Worm (Caenorhabditis elegans): ENCODE measurements around the gene aexr-1.

Gene aexr-1

ce11 chrX:6598732-6599131 lies 36.3 kb downstream of the aexr-1 start, which contains the start of gene hic-1:
TSS of gene hic-1 (minus strand) at chrX:6598832.
- TF ChIP-seq tra-4 (tag; optimal IDR thresholded peaks at IDR 0.05), result no peak
- no peak for TF ChIP-seq flt-1 (GFP tag; IDR thresholded peaks at IDR 0.05)
- no peak for TF ChIP-seq tbx-11 (GFP tag; IDR thresholded peaks at IDR 0.05)
- TF ChIP-seq sea-1 (GFP tag; conservative IDR thresholded peaks at IDR 0.05), result no peak
- no peak for TF ChIP-seq tbx-37 (GFP tag; conservative IDR thresholded peaks at IDR 0.05)
- TF ChIP-seq pes-1 (GFP tag; IDR thresholded peaks at IDR 0.05), result no peak
- no peak for TF ChIP-seq ceh-36 (tag; optimal IDR thresholded peaks at IDR 0.05)
- TF ChIP-seq aly-1 (tag; optimal IDR thresholded peaks at IDR 0.05), result no peak
- TF ChIP-seq F13C5.2 (tag; optimal IDR thresholded peaks at IDR 0.05), result no peak
- TF ChIP-seq ama-1 (optimal IDR thresholded peaks at IDR 0.05), result no peak
- no peak for TF ChIP-seq scrt-1 (GFP tag; IDR thresholded peaks at IDR 0.05)
- TF ChIP-seq B0310.2 (tag; optimal IDR thresholded peaks at IDR 0.05), result no peak

ce11 chrX:6597089-6597488 lies 38.0 kb downstream of the aexr-1 start, which contains the start of gene ttr-6:
TSS of gene ttr-6 (minus strand) at chrX:6597121.
- TF ChIP-seq sea-1 (GFP tag; conservative IDR thresholded peaks at IDR 0.05) (no peak), tbx-37 (GFP tag; conservative IDR thresholded peaks at IDR 0.05) (no peak), aly-1 (tag; optimal IDR thresholded peaks at IDR 0.05) (no peak), scrt-1 (GFP tag; IDR thresholded peaks at IDR 0.05) (no peak), hnd-1 (tag; optimal IDR thresholded peaks at IDR 0.05) (no peak)

ce11 chrX:6593178-6593786 lies 41.8 kb downstream of the aexr-1 start:
- peak; percentile 71 for TF ChIP-seq ceh-13 (GFP tag; optimal IDR thresholded peaks at IDR 0.05)
- TF ChIP-seq aly-1 (tag; optimal IDR thresholded peaks at IDR 0.05), result peak; percentile 94
- TF ChIP-seq tra-4 (tag; optimal IDR thresholded peaks at IDR 0.05), result peak; percentile 39
- no peak for TF ChIP-seq hmg-4 (GFP tag; optimal IDR thresholded peaks at IDR 0.05)
- peak; percentile 84 for TF ChIP-seq ceh-36 (tag; optimal IDR thresholded peaks at IDR 0.05)
- TF ChIP-seq hmbx-1 (tag; optimal IDR thresholded peaks at IDR 0.05), result peak; percentile 59
- TF ChIP-seq pes-1 (GFP tag; IDR thresholded peaks at IDR 0.05), result peak; percentile 95
- peak; percentile 86 for TF ChIP-seq hnd-1 (tag; optimal IDR thresholded peaks at IDR 0.05)
- TF ChIP-seq flt-1 (GFP tag; IDR thresholded peaks at IDR 0.05), result peak; percentile 95
- peak; percentile 96 for TF ChIP-seq scrt-1 (GFP tag; IDR thresholded peaks at IDR 0.05)
- peak; percentile 92 for TF ChIP-seq tbx-11 (GFP tag; IDR thresholded peaks at IDR 0.05)
- TF ChIP-seq sea-1 (GFP tag; conservative IDR thresholded peaks at IDR 0.05), result peak; percentile 93
- TF ChIP-seq B0310.2 (tag; optimal IDR thresholded peaks at IDR 0.05), result peak; percentile 79
- TF ChIP-seq tbx-37 (GFP tag; conservative IDR thresholded peaks at IDR 0.05), result peak; percentile 96
- no peak for TF ChIP-seq ama-1 (optimal IDR thresholded peaks at IDR 0.05)
- peak; percentile 85 for TF ChIP-seq F13C5.2 (tag; optimal IDR thresholded peaks at IDR 0.05)
- TF ChIP-seq ets-7 (tag; optimal IDR thresholded peaks at IDR 0.05), result peak; percentile 83

ce11 chrX:6591674-6592073 lies 43.4 kb downstream of the aexr-1 start:
- no peak for TF ChIP-seq aly-1 (tag; optimal IDR thresholded peaks at IDR 0.05)
- TF ChIP-seq ama-1 (optimal IDR thresholded peaks at IDR 0.05), result no peak
- no peak for TF ChIP-seq flt-1 (GFP tag; IDR thresholded peaks at IDR 0.05)
- TF ChIP-seq hmbx-1 (tag; optimal IDR thresholded peaks at IDR 0.05), result no peak
- no peak for TF ChIP-seq tbx-37 (GFP tag; conservative IDR thresholded peaks at IDR 0.05)
- TF ChIP-seq scrt-1 (GFP tag; IDR thresholded peaks at IDR 0.05), result no peak
- TF ChIP-seq pes-1 (GFP tag; IDR thresholded peaks at IDR 0.05), result no peak
- TF ChIP-seq B0310.2 (tag; optimal IDR thresholded peaks at IDR 0.05), result no peak
- TF ChIP-seq hmg-4 (GFP tag; optimal IDR thresholded peaks at IDR 0.05), result no peak
- TF ChIP-seq hnd-1 (tag; optimal IDR thresholded peaks at IDR 0.05), result no peak
- no peak for TF ChIP-seq tra-4 (tag; optimal IDR thresholded peaks at IDR 0.05)
- TF ChIP-seq ets-7 (tag; optimal IDR thresholded peaks at IDR 0.05), result no peak
- TF ChIP-seq ceh-36 (tag; optimal IDR thresholded peaks at IDR 0.05), result no peak
- no peak for TF ChIP-seq sea-1 (GFP tag; conservative IDR thresholded peaks at IDR 0.05)
- TF ChIP-seq ceh-13 (GFP tag; optimal IDR thresholded peaks at IDR 0.05), result no peak
- TF ChIP-seq F13C5.2 (tag; optimal IDR thresholded peaks at IDR 0.05), result no peak
- no peak for TF ChIP-seq tbx-11 (GFP tag; IDR thresholded peaks at IDR 0.05)

ce11 chrX:6588495-6588894 lies 46.6 kb downstream of the aexr-1 start, which contains the start of gene fbxl-4:
TSS of gene fbxl-4 (plus strand) at chrX:6588795.
- TF ChIP-seq ets-7 (tag; optimal IDR thresholded peaks at IDR 0.05) (no peak), aly-1 (tag; optimal IDR thresholded peaks at IDR 0.05) (no peak), F13C5.2 (tag; optimal IDR thresholded peaks at IDR 0.05) (no peak)

- TF ChIP-seq hnd-1 (tag; optimal IDR thresholded peaks at IDR 0.05) (no peak), tbx-37 (GFP tag; conservative IDR thresholded peaks at IDR 0.05) (no peak), aly-1 (tag; optimal IDR thresholded peaks at IDR 0.05) (no peak), ceh-36 (tag; optimal IDR thresholded peaks at IDR 0.05) (no peak), tra-4 (tag; optimal IDR thresholded peaks at IDR 0.05) (no peak), B0310.2 (tag; optimal IDR thresholded peaks at IDR 0.05) (no peak), hmg-4 (GFP tag; optimal IDR thresholded peaks at IDR 0.05) (no peak), pes-1 (GFP tag; IDR thresholded peaks at IDR 0.05) (no peak), flt-1 (GFP tag; IDR thresholded peaks at IDR 0.05) (no peak), sea-1 (GFP tag; conservative IDR thresholded peaks at IDR 0.05) (no peak)
Observed at ce11 chrX:6583385-6583784, 51.7 kb downstream of the aexr-1 start.
